Worm (Caenorhabditis elegans) whole organism, L3 larva: ENCODE measurements around the gene daf-42.

Source experiments
- daf-12 ChIP-seq: fragments of 150-350 bp; optimal IDR thresholded peaks from 2 replicates; lab custom pipeline; 2014; ENCODE audit warnings: missing biosample characterization, missing genetic modification reagents, missing genetic modification characterization
- elt-3 ChIP-seq, 3 experiments: fragments of 150-350 bp in 1 of 3; sonication (generic microtip) in 2 of 3; optimal IDR thresholded peaks; 2 replicates in 2 of 3; 4 replicates in 1 of 3; lab custom pipeline; 2014 to 2017; ENCODE audit warnings: missing biosample characterization in 3 of 3, missing genetic modification characterization in 3 of 3
- nhr-11 ChIP-seq: fragments of 150-350 bp; optimal IDR thresholded peaks from 2 replicates; lab custom pipeline; 2014; ENCODE audit warnings: missing biosample characterization, missing genetic modification characterization
- nhr-25 ChIP-seq: sonication (generic microtip); optimal IDR thresholded peaks from 2 replicates; lab custom pipeline; 2017; ENCODE audit warnings: missing biosample characterization, missing genetic modification characterization
- nhr-76 ChIP-seq: fragments of 150-350 bp; sonication (generic microtip); optimal IDR thresholded peaks from 5 replicates; lab custom pipeline; 2014; ENCODE audit warnings: missing biosample characterization, missing genetic modification characterization
- skn-1 ChIP-seq: fragments of 150-350 bp; optimal IDR thresholded peaks from 2 replicates; lab custom pipeline; 2014; ENCODE audit warnings: missing biosample characterization, missing genetic modification characterization
- unc-62 ChIP-seq: fragments of 150-350 bp; sonication (generic microtip); optimal IDR thresholded peaks from 4 replicates; lab custom pipeline; 2014; ENCODE audit warnings: missing biosample characterization, missing genetic modification reagents, missing genetic modification characterization
- zag-1 ChIP-seq: fragments of 150-350 bp; optimal IDR thresholded peaks from 2 replicates; lab custom pipeline; 2014; ENCODE audit warnings: missing biosample characterization, missing genetic modification characterization

DNA sequence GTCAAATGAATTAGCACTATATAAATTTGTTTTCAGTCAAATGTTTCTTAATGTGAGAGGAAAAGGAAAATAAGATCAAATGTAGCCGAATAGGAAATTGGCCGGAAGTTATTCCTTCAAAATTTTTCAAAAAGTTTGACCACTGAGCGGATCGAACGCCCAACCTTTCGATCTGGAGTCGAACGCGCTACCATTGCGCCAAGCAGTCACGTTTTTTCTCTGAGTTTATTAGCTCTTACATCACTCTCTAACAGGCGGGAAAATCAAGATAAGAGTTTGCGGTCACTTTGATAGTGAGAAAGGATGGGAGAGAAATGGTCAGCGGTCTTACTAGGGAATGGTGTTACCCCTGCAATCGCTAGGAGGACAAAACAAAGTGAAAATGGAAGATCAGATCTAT, 2.6 kb downstream of the daf-42 start:
- no peak for TF ChIP-seq zag-1 (tag; lab: Kevin White, UChicago)
- no peak for TF ChIP-seq skn-1 (tag; lab: Kevin White, UChicago)
- TF ChIP-seq unc-62 (GFP tag; lab: Kevin White, UChicago) = no peak
- no peak for TF ChIP-seq nhr-25 (tag; lab: Kevin White, UChicago)
- no peak for TF ChIP-seq elt-3 (tag; optimal IDR thresholded peaks at IDR 0.05; lab: Kevin White, UChicago)
- no peak for TF ChIP-seq nhr-76 (tag; lab: Kevin White, UChicago)
- TF ChIP-seq daf-12 (tag; lab: Kevin White, UChicago) = no peak
- TF ChIP-seq nhr-11 (tag; lab: Kevin White, UChicago) = no peak
